Worm (Caenorhabditis elegans) whole organism, L1 larva: Measurements from ENCODE around the gene mtr-4.

Experiments
- C16A3.4 ChIP-seq: fragments of 150-350 bp; optimal IDR thresholded peaks from 2 replicates; lab custom pipeline; 2014; ENCODE audit warnings: missing biosample characterization, missing genetic modification characterization
- alr-1 ChIP-seq: fragments of 200-800 bp; sonication (Bioruptor generic); optimal IDR thresholded peaks from 2 replicates; lab custom pipeline; 2018; ENCODE audit warnings: borderline replicate concordance, mild to moderate bottlenecking, missing genetic modification characterization, missing compliant biosample characterization
- ama-1 ChIP-seq: fragments of 150-350 bp; optimal IDR thresholded peaks from 2 replicates; lab custom pipeline; 2014
- blmp-1 ChIP-seq: fragments of 150-350 bp; optimal IDR thresholded peaks from 2 replicates; lab custom pipeline; 2014; ENCODE audit warnings: missing biosample characterization, missing genetic modification characterization
- ceh-82 ChIP-seq, 3 experiments: fragments of 150-350 bp in 1 of 3; sonication (generic microtip) in 2 of 3; optimal IDR thresholded peaks; 2 replicates each; lab custom pipeline; 2014 to 2017; ENCODE audit warnings: missing biosample characterization in 3 of 3, missing genetic modification characterization in 3 of 3
- ces-1 ChIP-seq: fragments of 150-350 bp; optimal IDR thresholded peaks from 2 replicates; lab custom pipeline; 2014; ENCODE audit warnings: missing biosample characterization, missing genetic modification reagents, missing genetic modification characterization
- dpl-1 ChIP-seq, 3 experiments: fragments of 150-350 bp in 2 of 3; sonication (generic microtip) in 1 of 3; optimal IDR thresholded peaks; 2 replicates each; lab custom pipeline; 2014 to 2017; ENCODE audit warnings: missing biosample characterization in 3 of 3, missing genetic modification characterization in 3 of 3, missing genetic modification reagents in 3 of 3
- efl-1 ChIP-seq, 4 experiments: fragments of 150-350 bp; optimal IDR thresholded peaks in 3 of 4; peaks in 1 of 4; 1 replicate in 1 of 4; 2 replicates in 3 of 4; lab custom pipeline; 2014; ENCODE audit warnings: missing biosample characterization in 2 of 4, missing genetic modification characterization in 2 of 4, missing genetic modification reagents in 2 of 4
- elt-2 ChIP-seq: sonication (generic microtip); optimal IDR thresholded peaks from 2 replicates; lab custom pipeline; 2016; ENCODE audit warnings: missing genetic modification characterization, mild to moderate bottlenecking, inconsistent platforms, missing compliant biosample characterization, missing genetic modification reagents
- elt-3 ChIP-seq, 6 experiments: fragments of 150-350 bp in 1 of 6; sonication (generic microtip); optimal IDR thresholded peaks; 2 replicates each; lab custom pipeline; 2017 to 2018; ENCODE audit warnings: missing biosample characterization in 6 of 6, missing genetic modification characterization in 6 of 6, inconsistent platforms in 1 of 6
- ets-5 ChIP-seq: fragments of 200-800 bp; sonication (Bioruptor generic); IDR thresholded peaks from 2 replicates; pipeline ENCODE4 v1.3.6; 2022; ENCODE audit warnings: missing genetic modification characterization, missing compliant biosample characterization
- fkh-10 ChIP-seq: sonication (generic microtip); optimal IDR thresholded peaks from 2 replicates; lab custom pipeline; 2017; ENCODE audit warnings: missing biosample characterization, missing genetic modification reagents, missing genetic modification characterization
- grh-1 ChIP-seq: fragments of 200-800 bp; sonication (Bioruptor generic); IDR thresholded peaks from 2 replicates; pipeline ENCODE4 v1.3.6; 2022; ENCODE audit warnings: missing genetic modification reagents, missing genetic modification characterization, missing compliant biosample characterization
- hlh-4 ChIP-seq: sonication (generic microtip); optimal IDR thresholded peaks from 2 replicates; lab custom pipeline; 2016; ENCODE audit warnings: mild to moderate bottlenecking, missing genetic modification characterization, missing compliant biosample characterization
- irx-1 ChIP-seq: sonication (generic microtip); optimal IDR thresholded peaks from 2 replicates; lab custom pipeline; 2016; ENCODE audit warnings: missing genetic modification characterization, missing compliant biosample characterization
- jun-1 ChIP-seq: fragments of 150-350 bp; optimal IDR thresholded peaks from 2 replicates; lab custom pipeline; 2014; ENCODE audit warnings: missing biosample characterization, missing genetic modification reagents, missing genetic modification characterization
- lin-13 ChIP-seq: fragments of 150-350 bp; optimal IDR thresholded peaks from 2 replicates; lab custom pipeline; 2014; ENCODE audit warnings: missing biosample characterization, missing genetic modification reagents, missing genetic modification characterization
- lin-14 ChIP-seq: fragments of 200-800 bp; sonication (Bioruptor generic); optimal IDR thresholded peaks from 2 replicates; lab custom pipeline; 2018; ENCODE audit warnings: mild to moderate bottlenecking, missing genetic modification characterization, moderate library complexity, missing compliant biosample characterization
- lin-35 ChIP-seq, 2 experiments: fragments of 150-350 bp; optimal IDR thresholded peaks; 2 replicates each; lab custom pipeline; 2014; ENCODE audit warnings: missing biosample characterization in 2 of 2, missing genetic modification characterization in 2 of 2, missing genetic modification reagents in 2 of 2
- lsy-2 ChIP-seq, 2 experiments: fragments of 150-350 bp; optimal IDR thresholded peaks; 2 replicates each; lab custom pipeline; 2014; ENCODE audit warnings: missing biosample characterization in 2 of 2, missing genetic modification characterization in 2 of 2
- mab-9 ChIP-seq: fragments of 200-800 bp; sonication (Bioruptor generic); IDR thresholded peaks from 2 replicates; pipeline ENCODE4 v1.3.6; 2022; ENCODE audit warnings: missing genetic modification reagents, missing genetic modification characterization, missing compliant biosample characterization
- mep-1 ChIP-seq: fragments of 150-350 bp; optimal IDR thresholded peaks from 2 replicates; lab custom pipeline; 2014; ENCODE audit warnings: missing biosample characterization, missing genetic modification characterization
- nhr-20 ChIP-seq: sonication (generic microtip); optimal IDR thresholded peaks from 2 replicates; lab custom pipeline; 2016; ENCODE audit warnings: mild to moderate bottlenecking, missing genetic modification characterization, missing compliant biosample characterization
- nhr-237 ChIP-seq: fragments of 150-350 bp; optimal IDR thresholded peaks from 2 replicates; lab custom pipeline; 2014; ENCODE audit warnings: missing biosample characterization, missing genetic modification characterization
- nhr-47 ChIP-seq: sonication (generic microtip); optimal IDR thresholded peaks from 2 replicates; lab custom pipeline; 2016; ENCODE audit warnings: mild to moderate bottlenecking, missing genetic modification characterization, moderate library complexity, missing compliant biosample characterization
- nhr-71 ChIP-seq: sonication (generic microtip); optimal IDR thresholded peaks from 2 replicates; lab custom pipeline; 2016; ENCODE audit warnings: mild to moderate bottlenecking, missing genetic modification characterization, moderate library complexity, missing compliant biosample characterization
- nhr-77 ChIP-seq: fragments of 150-350 bp; optimal IDR thresholded peaks from 2 replicates; lab custom pipeline; 2014; ENCODE audit warnings: missing biosample characterization, missing genetic modification characterization
- nhr-85 ChIP-seq: sonication (generic microtip); peaks from one replicate; lab custom pipeline; 2016; ENCODE audit warnings: missing genetic modification characterization, inconsistent platforms, missing compliant biosample characterization
- nhr-90 ChIP-seq: sonication (generic microtip); optimal IDR thresholded peaks from 2 replicates; lab custom pipeline; 2016; ENCODE audit warnings: mild to moderate bottlenecking, missing genetic modification characterization, missing compliant biosample characterization; ENCODE audit not compliant: poor library complexity
- pag-3 ChIP-seq: sonication (generic microtip); optimal IDR thresholded peaks from 2 replicates; lab custom pipeline; 2017; ENCODE audit warnings: missing genetic modification characterization, mild to moderate bottlenecking, missing compliant biosample characterization, antibody characterized with exemption, borderline replicate concordance; ENCODE audit not compliant: insufficient read depth
- pax-3 ChIP-seq: fragments of 200-800 bp; sonication (Bioruptor generic); optimal IDR thresholded peaks from 2 replicates; lab custom pipeline; 2018; ENCODE audit warnings: mild to moderate bottlenecking, missing genetic modification characterization, moderate library complexity, missing compliant biosample characterization
- rnt-1 ChIP-seq: sonication (generic microtip); optimal IDR thresholded peaks from 2 replicates; lab custom pipeline; 2016; ENCODE audit warnings: mild to moderate bottlenecking, missing genetic modification characterization, moderate library complexity, missing compliant biosample characterization
- snu-23 ChIP-seq: sonication (generic microtip); optimal IDR thresholded peaks from 2 replicates; lab custom pipeline; 2016; ENCODE audit warnings: missing genetic modification characterization, missing compliant biosample characterization
- tbx-2 ChIP-seq: sonication (generic microtip); optimal IDR thresholded peaks from 2 replicates; lab custom pipeline; 2016; ENCODE audit warnings: missing genetic modification characterization, missing compliant biosample characterization
- unc-130 ChIP-seq: fragments of 150-350 bp; optimal IDR thresholded peaks from 2 replicates; lab custom pipeline; 2017; ENCODE audit warnings: missing biosample characterization, missing genetic modification characterization, inconsistent platforms
- unc-98 ChIP-seq: fragments of 200-800 bp; sonication (Bioruptor generic); IDR thresholded peaks from 2 replicates; pipeline ENCODE4 v1.3.6; 2022; ENCODE audit warnings: missing genetic modification characterization, missing compliant biosample characterization
- zag-1 ChIP-seq: fragments of 150-350 bp; optimal IDR thresholded peaks from 2 replicates; lab custom pipeline; 2014; ENCODE audit warnings: missing biosample characterization, missing genetic modification characterization
- ztf-4 ChIP-seq: fragments of 150-350 bp; optimal IDR thresholded peaks from 2 replicates; lab custom pipeline; 2014; ENCODE audit warnings: missing biosample characterization, missing genetic modification characterization

mtr-4 gene

DNA sequence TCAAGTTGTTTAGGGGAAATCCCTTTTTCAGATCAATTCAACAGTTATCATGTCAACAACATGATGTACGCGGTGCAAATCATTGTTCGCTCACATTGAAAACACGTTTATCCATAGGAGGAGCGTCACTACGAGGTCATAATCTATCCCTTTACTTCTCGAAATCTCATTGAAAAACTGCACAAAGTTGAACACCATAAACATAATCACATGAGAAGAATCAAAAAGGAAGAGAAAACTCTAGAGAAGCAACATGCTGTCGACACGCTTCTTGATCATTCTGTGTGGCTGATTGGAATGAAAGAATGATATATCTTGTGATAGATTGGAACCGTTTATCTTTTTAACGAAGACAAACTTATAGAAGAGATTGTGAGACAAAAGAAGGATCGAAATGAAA lies 42.4 kb downstream of the mtr-4 start (continued):
- peak; percentile 36 for TF ChIP-seq lin-13
- TF ChIP-seq nhr-47 (tag; lab: Kevin White, UChicago): peak; percentile 71
- peak; percentile 93 for TF ChIP-seq nhr-71
- TF ChIP-seq C16A3.4: peak; percentile 44
- no peak for TF ChIP-seq ces-1 (GFP tag; lab: Kevin White, UChicago)
- peak; percentile 83 for TF ChIP-seq grh-1 (GFP tag; lab: Robert Waterston, UW)
- peak; percentile 94 for TF ChIP-seq blmp-1 (tag; lab: Kevin White, UChicago)
- peak in 5 of 6 experiments; percentile 56 to 98 (median 67) for TF ChIP-seq elt-3 (tag; optimal IDR thresholded peaks at IDR 0.05; lab: Kevin White, UChicago)
- TF ChIP-seq nhr-237 (tag; lab: Kevin White, UChicago): no peak
- TF ChIP-seq nhr-20 (tag; lab: Kevin White, UChicago): peak; percentile 96
- TF ChIP-seq tbx-2 (tag; lab: Kevin White, UChicago): peak; percentile 84
- TF ChIP-seq nhr-90 (tag; lab: Kevin White, UChicago): peak; percentile 87
- peak; percentile 62 for TF ChIP-seq ztf-4 (tag; lab: Kevin White, UChicago)
- TF ChIP-seq unc-130 (tag; lab: Kevin White, UChicago): peak; percentile 89
- peak; percentile 86 for TF ChIP-seq snu-23 (GFP tag; lab: Kevin White, UChicago)
- TF ChIP-seq, all 84 proteins: peak for 24

DNA sequence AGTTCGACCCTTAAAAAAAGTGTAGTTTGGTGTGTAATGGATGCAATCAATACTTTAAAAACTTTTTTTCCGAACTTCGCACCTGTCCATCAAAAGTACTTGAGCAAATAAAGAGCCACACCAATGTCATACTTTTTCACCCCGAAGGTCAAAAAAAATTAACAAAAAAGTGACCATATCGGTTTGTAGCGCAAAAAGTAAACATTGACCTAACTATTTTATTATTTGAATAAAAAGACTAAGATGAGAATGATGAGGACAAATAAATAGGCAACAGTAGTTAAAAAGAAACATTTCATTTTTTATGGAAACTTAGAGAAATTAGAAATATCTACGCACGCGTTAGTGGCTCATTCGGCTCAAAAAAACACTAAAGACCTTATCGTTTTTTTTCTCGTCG lies 43.9 kb downstream of the mtr-4 start:
- no peak for TF ChIP-seq ets-5 (GFP tag; lab: Robert Waterston, UW)
- no peak for TF ChIP-seq pag-3 (tag; lab: Kevin White, UChicago)
- no peak for TF ChIP-seq hlh-4
- TF ChIP-seq lin-13: no peak
- peak; percentile 31 for TF ChIP-seq lin-14 (GFP tag; lab: Kevin White, UChicago)
- TF ChIP-seq tbx-2 (tag; lab: Kevin White, UChicago): peak; percentile 45
- no peak for TF ChIP-seq grh-1 (GFP tag; lab: Robert Waterston, UW)
- TF ChIP-seq nhr-77 (tag; lab: Kevin White, UChicago): peak; percentile 16
- TF ChIP-seq, all 84 proteins: peak for 3

DNA sequence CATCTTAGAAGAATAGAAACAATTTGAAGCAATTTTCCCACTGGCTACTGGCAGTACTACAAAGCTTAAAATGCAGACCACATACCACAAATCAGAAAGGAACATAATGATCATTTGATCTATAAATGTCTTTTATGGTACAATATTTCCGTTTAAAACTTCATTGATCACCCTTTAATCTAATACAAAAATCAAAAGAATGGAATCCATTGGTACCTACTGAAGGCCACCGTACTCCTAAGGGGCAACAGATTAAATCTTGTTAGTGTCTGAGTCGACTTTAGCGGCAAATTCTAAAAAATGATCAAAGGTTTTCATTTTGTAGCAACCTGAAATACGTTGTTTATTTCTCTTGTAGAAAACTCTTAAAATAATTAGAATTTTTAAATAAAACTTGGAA lies 46.7 kb downstream of the mtr-4 start:
- TF ChIP-seq lsy-2 (tag; optimal IDR thresholded peaks at IDR 0.05; lab: Kevin White, UChicago): peak in 1 of 2 experiments; percentile 29
- TF ChIP-seq nhr-85: peak; percentile 86
- TF ChIP-seq efl-1 (optimal IDR thresholded peaks at IDR 0.05; lab: Kevin White, UChicago): no peak
- peak in 1 of 2 experiments; percentile 53 for TF ChIP-seq efl-1 (GFP tag; optimal IDR thresholded peaks at IDR 0.05 in 1 of 2; lab: Kevin White, UChicago)
- TF ChIP-seq nhr-20 (tag; lab: Kevin White, UChicago): peak; percentile 52
- no peak for TF ChIP-seq ama-1
- no peak for TF ChIP-seq irx-1 (tag; lab: Kevin White, UChicago)

DNA sequence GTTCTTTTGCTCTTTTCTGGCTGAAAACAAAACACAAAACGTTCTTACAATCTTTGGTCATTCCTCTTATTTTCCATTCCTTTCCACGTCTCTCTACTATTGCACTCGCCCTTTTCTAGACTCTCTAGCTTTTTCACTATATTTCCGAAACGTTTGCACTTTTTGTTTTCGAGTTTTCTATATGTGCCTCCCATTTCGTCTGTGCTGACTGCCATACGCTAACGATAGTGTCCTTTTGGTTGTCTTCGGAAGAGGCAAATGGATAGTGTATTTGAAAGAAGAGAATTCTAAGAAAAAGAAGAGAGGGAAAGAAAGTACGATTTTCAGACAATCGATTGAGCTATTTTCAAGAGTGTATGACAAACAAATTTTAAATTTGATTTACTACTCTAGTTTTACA lies 47.3 kb downstream of the mtr-4 start:
- TF ChIP-seq nhr-237 (tag; lab: Kevin White, UChicago): no peak
- TF ChIP-seq mab-9 (GFP tag; lab: Robert Waterston, UW): no peak
- peak; percentile 37 for TF ChIP-seq nhr-71
- peak in 1 of 2 experiments; percentile 11 for TF ChIP-seq lsy-2 (tag; optimal IDR thresholded peaks at IDR 0.05; lab: Kevin White, UChicago)
- TF ChIP-seq jun-1: no peak
- peak; percentile 8 for TF ChIP-seq snu-23 (GFP tag; lab: Kevin White, UChicago)
- TF ChIP-seq alr-1: no peak
- no peak for TF ChIP-seq zag-1 (tag; lab: Kevin White, UChicago)
- peak; percentile 3 for TF ChIP-seq rnt-1 (tag; lab: Kevin White, UChicago)
- peak; percentile 64 for TF ChIP-seq lin-14 (GFP tag; lab: Kevin White, UChicago)
- TF ChIP-seq unc-98 (GFP tag; lab: Robert Waterston, UW): no peak
- TF ChIP-seq lin-35 (GFP tag; optimal IDR thresholded peaks at IDR 0.05; lab: Kevin White, UChicago): peak in 1 of 2 experiments; percentile 26
- no peak for TF ChIP-seq pax-3 (tag; lab: Kevin White, UChicago)
- TF ChIP-seq elt-2 (tag; lab: Kevin White, UChicago): peak; percentile 39
- TF ChIP-seq ceh-82 (tag; optimal IDR thresholded peaks at IDR 0.05; lab: Kevin White, UChicago): peak in 1 of 3 experiments; percentile 22
- no peak for TF ChIP-seq fkh-10 (GFP tag; lab: Kevin White, UChicago)
- peak; percentile 14 for TF ChIP-seq mep-1 (tag; lab: Kevin White, UChicago)
- no peak for TF ChIP-seq dpl-1 (GFP tag; optimal IDR thresholded peaks at IDR 0.05; lab: Kevin White, UChicago)
